Worm (Caenorhabditis elegans) whole organism, young adult: ENCODE results near the gene F59A6.2.
A peak's percentile ranks its signal among the peaks of the same experiment; 100 is the strongest.

Experiments
- B0261.1 ChIP-seq: sonication (generic microtip); optimal IDR thresholded peaks from 2 replicates; lab custom pipeline; 2016; ENCODE audit warnings: mild to moderate bottlenecking, missing genetic modification characterization, moderate library complexity, missing compliant biosample characterization
- F22D6.2 ChIP-seq: sonication (generic microtip); optimal IDR thresholded peaks from 2 replicates; lab custom pipeline; 2016; ENCODE audit warnings: mild to moderate bottlenecking, missing genetic modification characterization, missing compliant biosample characterization
- F23B12.7 ChIP-seq: sonication (generic microtip); optimal IDR thresholded peaks from 2 replicates; lab custom pipeline; 2017; ENCODE audit warnings: missing genetic modification characterization, mild to moderate bottlenecking, missing compliant biosample characterization, antibody characterized with exemption, moderate library complexity; ENCODE audit not compliant: insufficient read depth
- F37B4.10 ChIP-seq: fragments of 200-800 bp; sonication (Bioruptor generic); IDR thresholded peaks from 2 replicates; pipeline ENCODE4 v1.3.6; 2022; ENCODE audit warnings: missing genetic modification characterization, missing compliant biosample characterization
- K11D2.4 ChIP-seq: fragments of 200-800 bp; sonication (Bioruptor generic); IDR thresholded peaks from 2 replicates; pipeline ENCODE4 v1.3.6; 2022; ENCODE audit warnings: missing genetic modification reagents, missing genetic modification characterization, missing compliant biosample characterization
- K12H6.12 ChIP-seq: fragments of 200-800 bp; sonication (Bioruptor generic); optimal IDR thresholded peaks from 2 replicates; lab custom pipeline; 2018; ENCODE audit warnings: mild to moderate bottlenecking, missing genetic modification characterization, missing compliant biosample characterization
- T07F8.4 ChIP-seq: sonication (generic microtip); optimal IDR thresholded peaks from 2 replicates; lab custom pipeline; 2016; ENCODE audit warnings: mild to moderate bottlenecking, missing genetic modification characterization, moderate library complexity, missing compliant biosample characterization
- Y53G8AR.9 ChIP-seq: fragments of 200-800 bp; sonication (Bioruptor generic); conservative IDR thresholded peaks from 2 replicates; pipeline ENCODE4 v1.3.6; 2022; ENCODE audit warnings: missing genetic modification reagents, missing genetic modification characterization, missing compliant biosample characterization
- ZK185.1 ChIP-seq: sonication (generic microtip); optimal IDR thresholded peaks from 2 replicates; lab custom pipeline; 2016; ENCODE audit warnings: mild to moderate bottlenecking, missing genetic modification characterization, missing compliant biosample characterization; ENCODE audit not compliant: poor library complexity, severe bottlenecking
- ama-1 ChIP-seq, 3 experiments: fragments of 150-350 bp in 1 of 3; sonication (generic microtip) in 2 of 3; optimal IDR thresholded peaks; 2 replicates each; lab custom pipeline; 2014 to 2018; ENCODE audit warnings: missing biosample characterization in 2 of 3, missing genetic modification characterization in 2 of 3, missing genetic modification reagents in 2 of 3
- attf-3 ChIP-seq: fragments of 200-800 bp; sonication (Bioruptor generic); conservative IDR thresholded peaks from 2 replicates; pipeline ENCODE4 v1.3.6; 2022; ENCODE audit warnings: missing genetic modification reagents, missing genetic modification characterization, missing compliant biosample characterization
- attf-5 ChIP-seq: fragments of 200-800 bp; sonication (Bioruptor generic); optimal IDR thresholded peaks from 2 replicates; lab custom pipeline; 2018; ENCODE audit warnings: mild to moderate bottlenecking, missing genetic modification characterization, missing compliant biosample characterization
- attf-6 ChIP-seq: fragments of 200-800 bp; sonication (Bioruptor generic); IDR thresholded peaks from 2 replicates; pipeline ENCODE4 v1.3.6; 2022; ENCODE audit warnings: missing genetic modification reagents, missing genetic modification characterization, missing compliant biosample characterization
- cebp-1 ChIP-seq, 2 experiments: fragments of 200-800 bp in 1 of 2; sonication (Bioruptor generic) in 1 of 2; sonication (generic microtip) in 1 of 2; IDR thresholded peaks in 1 of 2; optimal IDR thresholded peaks in 1 of 2; 2 replicates each; pipeline versions ENCODE4 v1.3.6 to Lab custom; 2017 to 2022; ENCODE audit warnings: missing compliant biosample characterization in 2 of 2, missing genetic modification characterization in 2 of 2, mild to moderate bottlenecking in 1 of 2, missing genetic modification reagents in 1 of 2, moderate library complexity in 1 of 2
- cebp-2 ChIP-seq: fragments of 200-800 bp; sonication (Bioruptor generic); IDR thresholded peaks from 2 replicates; pipeline ENCODE4 v1.3.6; 2022; ENCODE audit warnings: missing genetic modification characterization, missing compliant biosample characterization
- ceh-27 ChIP-seq: fragments of 200-800 bp; sonication (Bioruptor generic); optimal IDR thresholded peaks from 2 replicates; lab custom pipeline; 2018; ENCODE audit warnings: mild to moderate bottlenecking, missing genetic modification characterization, moderate library complexity, missing compliant biosample characterization
- ceh-40 ChIP-seq: fragments of 200-800 bp; sonication (Bioruptor generic); IDR thresholded peaks from 2 replicates; pipeline ENCODE4 v1.3.6; 2022; ENCODE audit warnings: missing genetic modification characterization, missing compliant biosample characterization
- ceh-91 ChIP-seq: fragments of 200-800 bp; sonication (Bioruptor generic); IDR thresholded peaks from 2 replicates; pipeline ENCODE4 v1.3.6; 2022; ENCODE audit warnings: missing genetic modification reagents, missing genetic modification characterization, missing compliant biosample characterization
- die-1 ChIP-seq: sonication (generic microtip); optimal IDR thresholded peaks from 2 replicates; lab custom pipeline; 2016; ENCODE audit warnings: missing genotype, mild to moderate bottlenecking, missing genetic modification characterization, missing compliant biosample characterization
- egl-44 ChIP-seq: fragments of 200-800 bp; sonication (Bioruptor generic); IDR thresholded peaks from 2 replicates; pipeline ENCODE4 v1.3.6; 2022; ENCODE audit warnings: missing genetic modification reagents, missing genetic modification characterization, missing compliant biosample characterization
- ekl-4 ChIP-seq: fragments of 200-800 bp; sonication (Bioruptor generic); IDR thresholded peaks from 2 replicates; pipeline ENCODE4 v1.3.6; 2022; ENCODE audit warnings: missing genetic modification reagents, missing genetic modification characterization, missing compliant biosample characterization
- ets-4 ChIP-seq: fragments of 200-800 bp; sonication (Bioruptor generic); optimal IDR thresholded peaks from 2 replicates; lab custom pipeline; 2018; ENCODE audit warnings: mild to moderate bottlenecking, missing genetic modification characterization, missing compliant biosample characterization
- him-1 ChIP-seq: sonication (generic microtip); optimal IDR thresholded peaks from 2 replicates; lab custom pipeline; 2016; ENCODE audit warnings: missing genotype, missing genetic modification reagents, missing genetic modification characterization, missing compliant biosample characterization
- hlh-12 ChIP-seq: sonication (generic microtip); optimal IDR thresholded peaks from 2 replicates; lab custom pipeline; 2016; ENCODE audit warnings: missing genetic modification characterization, missing compliant biosample characterization
- hmg-1.2 ChIP-seq: fragments of 200-800 bp; sonication (Bioruptor generic); IDR thresholded peaks from 2 replicates; pipeline ENCODE4 v1.3.6; 2022; ENCODE audit warnings: missing genetic modification reagents, missing genetic modification characterization, missing compliant biosample characterization
- hmg-20 ChIP-seq: fragments of 200-800 bp; sonication (Bioruptor generic); IDR thresholded peaks from 2 replicates; pipeline ENCODE4 v1.3.6; 2022; ENCODE audit warnings: missing genetic modification reagents, missing genetic modification characterization, missing compliant biosample characterization
- hrde-1 ChIP-seq: sonication (generic microtip); optimal IDR thresholded peaks from 2 replicates; lab custom pipeline; 2016; ENCODE audit warnings: missing genetic modification characterization, mild to moderate bottlenecking, missing compliant biosample characterization, moderate library complexity, missing genotype, missing genetic modification reagents, borderline replicate concordance
- lin-26 ChIP-seq: fragments of 200-800 bp; sonication (Bioruptor generic); IDR thresholded peaks from 2 replicates; pipeline ENCODE4 v1.3.6; 2022; ENCODE audit warnings: missing genetic modification reagents, missing genetic modification characterization, missing compliant biosample characterization
- lsl-1 ChIP-seq: fragments of 200-800 bp; sonication (Bioruptor generic); optimal IDR thresholded peaks from 2 replicates; lab custom pipeline; 2018; ENCODE audit warnings: mild to moderate bottlenecking, missing genetic modification characterization, moderate library complexity, missing compliant biosample characterization
- madf-10 ChIP-seq: sonication (generic microtip); optimal IDR thresholded peaks from 2 replicates; lab custom pipeline; 2016; ENCODE audit warnings: mild to moderate bottlenecking, missing genetic modification characterization, missing compliant biosample characterization
- madf-3 ChIP-seq: fragments of 200-800 bp; sonication (Bioruptor generic); IDR thresholded peaks from 2 replicates; pipeline ENCODE4 v1.3.6; 2022; ENCODE audit warnings: missing genetic modification reagents, missing genetic modification characterization, missing compliant biosample characterization
- madf-6 ChIP-seq: fragments of 200-800 bp; sonication (Bioruptor generic); IDR thresholded peaks from 2 replicates; pipeline ENCODE4 v1.3.6; 2022; ENCODE audit warnings: missing genetic modification reagents, missing genetic modification characterization, missing compliant biosample characterization
- mcd-1 ChIP-seq: fragments of 200-800 bp; sonication (Bioruptor generic); IDR thresholded peaks from 2 replicates; pipeline ENCODE4 v1.3.6; 2022; ENCODE audit warnings: missing genetic modification reagents, missing genetic modification characterization, missing compliant biosample characterization
- mes-4 ChIP-seq: sonication (generic microtip); optimal IDR thresholded peaks from 2 replicates; lab custom pipeline; 2016; ENCODE audit warnings: missing genotype, missing genetic modification characterization, missing compliant biosample characterization
- nfya-2 ChIP-seq: fragments of 200-800 bp; sonication (Bioruptor generic); IDR thresholded peaks from 2 replicates; pipeline ENCODE4 v1.3.6; 2022; ENCODE audit warnings: missing genetic modification reagents, missing genetic modification characterization, missing compliant biosample characterization
- nfyb-1 ChIP-seq: fragments of 200-800 bp; sonication (Bioruptor generic); IDR thresholded peaks from 2 replicates; pipeline ENCODE4 v1.3.6; 2022; ENCODE audit warnings: missing genetic modification reagents, missing genetic modification characterization, missing compliant biosample characterization
- nhr-27 ChIP-seq: fragments of 200-800 bp; sonication (Bioruptor generic); optimal IDR thresholded peaks from 2 replicates; lab custom pipeline; 2018; ENCODE audit warnings: mild to moderate bottlenecking, missing genetic modification characterization, moderate library complexity, missing compliant biosample characterization
- nhr-80 ChIP-seq: sonication (generic microtip); optimal IDR thresholded peaks from 2 replicates; lab custom pipeline; 2016; ENCODE audit warnings: missing genetic modification characterization, missing compliant biosample characterization
- pha-4 ChIP-seq: fragments of 150-350 bp; sonication (generic microtip); optimal IDR thresholded peaks from 2 replicates; lab custom pipeline; 2014; ENCODE audit warnings: missing biosample characterization, missing genetic modification reagents, missing genetic modification characterization
- rec-8 ChIP-seq, 2 experiments: sonication (generic microtip); optimal IDR thresholded peaks; 2 replicates each; lab custom pipeline; 2016; ENCODE audit warnings: mild to moderate bottlenecking in 2 of 2, missing genetic modification characterization in 2 of 2, missing genetic modification reagents in 2 of 2, missing genotype in 2 of 2, missing biosample characterization in 1 of 2, missing compliant biosample characterization in 1 of 2, moderate library complexity in 1 of 2
- rpc-1 ChIP-seq, 2 experiments: fragments of 150-350 bp in 1 of 2; sonication (generic microtip) in 1 of 2; optimal IDR thresholded peaks; 2 replicates each; lab custom pipeline; 2014 to 2018; ENCODE audit warnings: missing biosample characterization in 1 of 2, missing genetic modification characterization in 1 of 2, missing genetic modification reagents in 1 of 2, missing genotype in 1 of 2
- snpc-3.4 ChIP-seq: sonication (generic microtip); optimal IDR thresholded peaks from 2 replicates; lab custom pipeline; 2017; ENCODE audit warnings: missing genetic modification characterization, mild to moderate bottlenecking, missing compliant biosample characterization, antibody characterized with exemption, moderate library complexity, missing genotype, missing genetic modification reagents
- tlf-1 ChIP-seq: fragments of 200-800 bp; sonication (Bioruptor generic); optimal IDR thresholded peaks from 2 replicates; lab custom pipeline; 2018; ENCODE audit warnings: mild to moderate bottlenecking, missing genetic modification characterization, missing compliant biosample characterization
- xnd-1 ChIP-seq: sonication (generic microtip); optimal IDR thresholded peaks from 2 replicates; lab custom pipeline; 2016; ENCODE audit warnings: missing genotype, missing genetic modification reagents, missing genetic modification characterization, missing compliant biosample characterization
- ztf-28 ChIP-seq: fragments of 200-800 bp; sonication (Bioruptor generic); IDR thresholded peaks from 2 replicates; pipeline ENCODE4 v1.3.6; 2022; ENCODE audit warnings: missing genetic modification reagents, missing genetic modification characterization, missing compliant biosample characterization
- ztf-6 ChIP-seq: fragments of 200-800 bp; sonication (Bioruptor generic); IDR thresholded peaks from 2 replicates; pipeline ENCODE4 v1.3.6; 2022; ENCODE audit warnings: missing genetic modification reagents, missing genetic modification characterization, missing compliant biosample characterization

Gene F59A6.2

ce11 chrII:5057315-5057714 lies 42.8 kb downstream of the F59A6.2 start (continued):
- TF ChIP-seq attf-5 (GFP tag; lab: Kevin White, UChicago), result no peak
- TF ChIP-seq T07F8.4 (tag; lab: Kevin White, UChicago), result peak; percentile 17
- TF ChIP-seq mcd-1 (GFP tag; lab: Robert Waterston, UW), result peak; percentile 89
- peak; percentile 35 for TF ChIP-seq F23B12.7 (tag; lab: Kevin White, UChicago)
- no peak for TF ChIP-seq ztf-6
- TF ChIP-seq lsl-1 (GFP tag; lab: Kevin White, UChicago), result peak; percentile 69
- TF ChIP-seq B0261.1 (tag; lab: Kevin White, UChicago), result peak; percentile 92
- peak; percentile 1 for TF ChIP-seq nhr-80
- no peak for TF ChIP-seq pha-4
- TF ChIP-seq mes-4, result peak; percentile 15
- no peak for TF ChIP-seq F22D6.2 (tag; lab: Kevin White, UChicago)
- peak; percentile 55; the same call in 1 of the 2 replicates for TF ChIP-seq ceh-91 (GFP tag; lab: Robert Waterston, UW)
- TF ChIP-seq K11D2.4 (GFP tag; lab: Robert Waterston, UW), result peak; percentile 67
- no peak for TF ChIP-seq hlh-12 (tag; lab: Kevin White, UChicago)
- peak; percentile 61; the same call in 1 of the 2 replicates for TF ChIP-seq lin-26 (GFP tag; lab: Robert Waterston, UW)
- peak; percentile 88 for TF ChIP-seq nfyb-1
- TF ChIP-seq ztf-28, result peak; percentile 48; the same call in 1 of the 2 replicates
- TF ChIP-seq ama-1 (optimal IDR thresholded peaks at IDR 0.05; lab: Kevin White, UChicago), result no peak
- TF ChIP-seq ama-1 (GFP tag; optimal IDR thresholded peaks at IDR 0.05; lab: Kevin White, UChicago), result peak in 1 of 2 experiments; percentile 68
- TF ChIP-seq madf-10 (tag; lab: Kevin White, UChicago), result peak; percentile 40
- peak; percentile 34 to 66 for TF ChIP-seq rec-8 (tag; optimal IDR thresholded peaks at IDR 0.05; lab: Kevin White, UChicago)
- no peak for TF ChIP-seq nfya-2 (GFP tag; lab: Robert Waterston, UW)
- peak; percentile 74 for TF ChIP-seq hmg-1.2 (GFP tag; lab: Robert Waterston, UW)
- peak; percentile 88 for TF ChIP-seq ekl-4 (GFP tag; lab: Robert Waterston, UW)
- TF ChIP-seq cebp-1 (GFP tag; IDR thresholded peaks at IDR 0.05; lab: Robert Waterston, UW), result no peak
- peak; percentile 53 for TF ChIP-seq cebp-1 (tag; optimal IDR thresholded peaks at IDR 0.05; lab: Kevin White, UChicago)
- TF ChIP-seq hmg-20, result peak; percentile 53; the same call in 1 of the 2 replicates
- TF ChIP-seq Y53G8AR.9 (GFP tag; lab: Robert Waterston, UW), result peak; percentile 88
- TF ChIP-seq ceh-40 (GFP tag; lab: Robert Waterston, UW), result 0 out of 2 replicates have a peak, but pooled peaks have one; percentile 42
- peak; percentile 43 for TF ChIP-seq tlf-1 (GFP tag; lab: Kevin White, UChicago)
- 0 out of 2 replicates have a peak, but pooled peaks have one; percentile 16 for TF ChIP-seq egl-44 (GFP tag; lab: Robert Waterston, UW)
- peak; percentile 2 for TF ChIP-seq xnd-1
- TF ChIP-seq nhr-27 (tag; lab: Kevin White, UChicago), result no peak
- peak; percentile 26 for TF ChIP-seq ZK185.1 (tag; lab: Kevin White, UChicago)
- peak; percentile 91 for TF ChIP-seq him-1
- TF ChIP-seq attf-3 (GFP tag; lab: Robert Waterston, UW), result 0 out of 2 replicates have a peak, but pooled peaks have one; percentile 48
- peak; percentile 20 for TF ChIP-seq hrde-1 (tag; lab: Kevin White, UChicago)
- no peak for TF ChIP-seq cebp-2 (GFP tag; lab: Robert Waterston, UW)
- peak; percentile 58 for TF ChIP-seq rpc-1 (optimal IDR thresholded peaks at IDR 0.05; lab: Kevin White, UChicago)
- peak; percentile 66 for TF ChIP-seq rpc-1 (tag; optimal IDR thresholded peaks at IDR 0.05; lab: Kevin White, UChicago)
- peak; percentile 73 for TF ChIP-seq madf-3 (GFP tag; lab: Robert Waterston, UW)
- peak; percentile 31 for TF ChIP-seq K12H6.12 (tag; lab: Kevin White, UChicago)
- TF ChIP-seq F37B4.10 (GFP tag; lab: Robert Waterston, UW), result 0 out of 2 replicates have a peak, but pooled peaks have one; percentile 72
- peak; percentile 30 for TF ChIP-seq ceh-27 (GFP tag; lab: Kevin White, UChicago)
- TF ChIP-seq madf-6 (GFP tag; lab: Robert Waterston, UW), result peak; percentile 85
- no peak for TF ChIP-seq ets-4 (GFP tag; lab: Kevin White, UChicago)
- TF ChIP-seq die-1, result peak; percentile 15
- peak; percentile 98 for TF ChIP-seq snpc-3.4
- TF ChIP-seq attf-6 (GFP tag; lab: Robert Waterston, UW), result peak; percentile 62; the same call in 1 of the 2 replicates
